Fruit fly (Drosophila melanogaster) whole organism, prepupa: ENCODE data around the gene CG43880.

Source experiments
- CG16779 ChIP-seq: fragments of 200-800 bp; sonication (Bioruptor generic); optimal IDR thresholded peaks from 3 replicates; lab custom pipeline; 2017; ENCODE audit warnings: missing biosample characterization, mild to moderate bottlenecking, missing genetic modification characterization
- CG6276 ChIP-seq: fragments of 200-800 bp; sonication (Bioruptor generic); optimal IDR thresholded peaks from 2 replicates; lab custom pipeline; 2017; ENCODE audit warnings: missing biosample characterization, mild to moderate bottlenecking, missing genetic modification characterization
- CG7368 ChIP-seq: fragments of 200-800 bp; sonication (Bioruptor generic); optimal IDR thresholded peaks from 3 replicates; lab custom pipeline; 2016; ENCODE audit warnings: missing biosample characterization, missing genetic modification characterization
- Gug ChIP-seq: fragments of 200-800 bp; sonication (Bioruptor generic); IDR thresholded peaks from 2 replicates; pipeline ENCODE4 v1.3.6; 2022; ENCODE audit warnings: missing biosample characterization, missing genetic modification characterization
- OdsH ChIP-seq: fragments of 200-800 bp; sonication (Bioruptor generic); optimal IDR thresholded peaks from 3 replicates; lab custom pipeline; 2016; ENCODE audit warnings: missing biosample characterization, missing genetic modification characterization

DNA sequence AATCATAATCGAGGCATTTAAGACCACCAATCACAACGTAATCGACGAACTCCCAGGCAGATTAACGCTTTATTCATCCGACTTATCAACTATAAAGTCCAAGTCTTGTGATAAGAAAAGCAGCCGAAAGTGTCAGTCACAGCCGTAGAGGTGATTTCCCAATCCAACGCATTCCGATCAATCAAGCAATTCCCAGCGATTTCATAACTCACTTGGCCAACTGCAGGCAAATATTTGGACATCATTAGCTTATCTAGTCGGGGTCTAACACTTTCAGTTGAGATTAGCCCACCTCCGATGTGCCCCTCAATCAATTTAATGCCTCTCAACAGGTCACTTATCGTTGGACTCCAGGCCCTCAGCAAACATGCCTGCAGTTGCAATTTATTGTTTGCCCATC is 16.9 kb upstream of the CG43880 start:
- TF ChIP-seq CG7368 (GFP tag; lab: Kevin White, UChicago) (no peak), CG6276 (GFP tag; lab: Kevin White, UChicago) (no peak), CG16779 (tag; lab: Kevin White, UChicago) (no peak), OdsH (no peak), Gug (GFP tag; lab: Robert Waterston, UW) (no peak)
